Worm (Caenorhabditis elegans) whole organism, L1 larva: ENCODE results near the gene tnt-4.

Experiments used
- alr-1 ChIP-seq: fragments of 200-800 bp; sonication (Bioruptor generic); optimal IDR thresholded peaks from 2 replicates; lab custom pipeline; 2018; ENCODE audit warnings: borderline replicate concordance, mild to moderate bottlenecking, missing genetic modification characterization, missing compliant biosample characterization
- ama-1 ChIP-seq: fragments of 150-350 bp; optimal IDR thresholded peaks from 2 replicates; lab custom pipeline; 2014
- dsc-1 ChIP-seq: sonication (generic microtip); optimal IDR thresholded peaks from 2 replicates; lab custom pipeline; 2016; ENCODE audit warnings: mild to moderate bottlenecking, missing genetic modification characterization, missing compliant biosample characterization
- nhr-28 ChIP-seq: fragments of 150-350 bp; optimal IDR thresholded peaks from 2 replicates; lab custom pipeline; 2014; ENCODE audit warnings: missing biosample characterization, missing genetic modification characterization
- pqm-1 ChIP-seq: sonication (generic microtip); optimal IDR thresholded peaks from 3 replicates; lab custom pipeline; 2017; ENCODE audit warnings: missing biosample characterization, missing genetic modification characterization
- snpc-4 ChIP-seq: fragments of 150-350 bp; optimal IDR thresholded peaks from 2 replicates; lab custom pipeline; 2014; ENCODE audit warnings: missing biosample characterization, missing genetic modification characterization

ce11 chrV:1978968-1979367, 13.8 kb downstream of the tnt-4 start, which contains the start of gene T08B1.4:
- no peak for TF ChIP-seq ama-1 (lab: Kevin White, UChicago)
- TF ChIP-seq snpc-4: no peak
- no peak for TF ChIP-seq dsc-1 (tag; lab: Kevin White, UChicago)
- TF ChIP-seq pqm-1: no peak
- TF ChIP-seq alr-1: no peak
- no peak for TF ChIP-seq nhr-28 (tag; lab: Kevin White, UChicago)
